Comparison of ENCODE assay signal across 5 worm cellular contexts in the genomic region with DNA sequence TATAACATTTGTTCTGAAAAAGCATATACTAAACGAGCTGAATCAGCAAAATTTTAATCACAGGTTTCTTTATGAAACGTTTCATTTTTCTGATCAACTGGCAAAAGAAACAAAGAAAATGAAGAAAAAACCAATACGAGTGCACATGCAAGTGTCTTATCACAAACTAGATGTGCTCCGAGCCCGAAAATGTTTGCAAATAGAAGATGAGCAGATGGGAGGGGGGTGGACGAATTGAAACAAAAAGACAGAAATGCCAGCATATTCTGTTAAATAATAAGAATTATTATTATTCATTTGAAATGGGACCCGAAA.
TF ChIP-seq lines count a peak whose summit lies in the region.

No protein-coding gene starts in this region.

TF ChIP-seq in whole organism, L1 larva, 84 proteins besides CTCF, POLR2A, EP300 and RAD21:
- no peak for TF ChIP-seq skn-1 (tag; optimal IDR thresholded peaks at IDR 0.05; lab: Kevin White, UChicago)
- TF ChIP-seq lin-14 (GFP tag; optimal IDR thresholded peaks at IDR 0.05; lab: Kevin White, UChicago) = no peak
- no peak for TF ChIP-seq nhr-85 (tag; lab: Kevin White, UChicago)
- no peak for TF ChIP-seq egl-13 (tag; optimal IDR thresholded peaks at IDR 0.05; lab: Kevin White, UChicago)
- TF ChIP-seq Y116A8C.19 (tag; optimal IDR thresholded peaks at IDR 0.05; lab: Kevin White, UChicago; ENCODE audit: borderline replicate concordance) = no peak
- no peak for TF ChIP-seq lin-13 (GFP tag; optimal IDR thresholded peaks at IDR 0.05; lab: Kevin White, UChicago)
- no peak for TF ChIP-seq unc-130 (tag; optimal IDR thresholded peaks at IDR 0.05; lab: Kevin White, UChicago)
- TF ChIP-seq pag-3 (tag; optimal IDR thresholded peaks at IDR 0.05; lab: Kevin White, UChicago; ENCODE audit: borderline replicate concordance, insufficient read depth) = no peak
- no peak for TF ChIP-seq tlp-1 (tag; optimal IDR thresholded peaks at IDR 0.05; lab: Kevin White, UChicago)
- no peak for TF ChIP-seq blmp-1 (tag; optimal IDR thresholded peaks at IDR 0.05; lab: Kevin White, UChicago)
- no peak for TF ChIP-seq zag-1 (tag; optimal IDR thresholded peaks at IDR 0.05; lab: Kevin White, UChicago)
- TF ChIP-seq elt-3 (tag; optimal IDR thresholded peaks at IDR 0.05; lab: Kevin White, UChicago) = no peak
- TF ChIP-seq snpc-4 (tag; optimal IDR thresholded peaks at IDR 0.05; lab: Kevin White, UChicago) = no peak
- no peak for TF ChIP-seq ztf-4 (tag; optimal IDR thresholded peaks at IDR 0.05; lab: Kevin White, UChicago)
- no peak for TF ChIP-seq efl-1 (optimal IDR thresholded peaks at IDR 0.05; lab: Kevin White, UChicago)
- TF ChIP-seq efl-1 (GFP tag; optimal IDR thresholded peaks at IDR 0.05 in 1 of 2; lab: Kevin White, UChicago) = peak in 1 of 2 experiments; percentile 47
- peak; percentile 31 for TF ChIP-seq elt-2 (tag; optimal IDR thresholded peaks at IDR 0.05; lab: Kevin White, UChicago)

TF ChIP-seq in whole organism, L2 larva, 48 proteins besides CTCF, POLR2A, EP300 and RAD21:
- TF ChIP-seq elt-3 (tag; optimal IDR thresholded peaks at IDR 0.05; lab: Kevin White, UChicago) (no peak), nhr-23 (tag; optimal IDR thresholded peaks at IDR 0.05; lab: Kevin White, UChicago) (no peak), fos-1 (tag; optimal IDR thresholded peaks at IDR 0.05; lab: Kevin White, UChicago) (peak; percentile 79), nhr-237 (tag; optimal IDR thresholded peaks at IDR 0.05; lab: Kevin White, UChicago) (no peak), mdl-1 (tag; optimal IDR thresholded peaks at IDR 0.05; lab: Kevin White, UChicago) (no peak), sma-3 (GFP tag; optimal IDR thresholded peaks at IDR 0.05; lab: Kevin White, UChicago) (no peak), sem-4 (tag; optimal IDR thresholded peaks at IDR 0.05; lab: Kevin White, UChicago) (no peak)

TF ChIP-seq in whole organism, L3 larva, 47 proteins besides CTCF, POLR2A, EP300 and RAD21:
- TF ChIP-seq fos-1 (tag; optimal IDR thresholded peaks at IDR 0.05; lab: Kevin White, UChicago) = no peak
- no peak for TF ChIP-seq ceh-28 (tag; optimal IDR thresholded peaks at IDR 0.05; lab: Kevin White, UChicago)
- TF ChIP-seq sea-2 (GFP tag; optimal IDR thresholded peaks at IDR 0.05; lab: Kevin White, UChicago) = no peak
- TF ChIP-seq nfya-1 (tag; optimal IDR thresholded peaks at IDR 0.05; lab: Kevin White, UChicago; ENCODE audit: insufficient read depth) = no peak
- no peak for TF ChIP-seq nhr-237 (tag; optimal IDR thresholded peaks at IDR 0.05; lab: Kevin White, UChicago)
- TF ChIP-seq pqm-1 (tag; optimal IDR thresholded peaks at IDR 0.05; lab: Kevin White, UChicago) = peak; percentile 52
- no peak for TF ChIP-seq daf-12 (tag; optimal IDR thresholded peaks at IDR 0.05; lab: Kevin White, UChicago)
- no peak for TF ChIP-seq R02D3.7 (tag; optimal IDR thresholded peaks at IDR 0.05; lab: Kevin White, UChicago)
- TF ChIP-seq elt-2 (tag; optimal IDR thresholded peaks at IDR 0.05; lab: Kevin White, UChicago) = peak; percentile 67
- no peak for TF ChIP-seq lsy-12 (tag; optimal IDR thresholded peaks at IDR 0.05; lab: Kevin White, UChicago)
- no peak for TF ChIP-seq ztf-11 (tag; optimal IDR thresholded peaks at IDR 0.05; lab: Kevin White, UChicago)
- TF ChIP-seq ZK546.5 (tag; optimal IDR thresholded peaks at IDR 0.05; lab: Kevin White, UChicago) = no peak
- TF ChIP-seq aly-2 (tag; optimal IDR thresholded peaks at IDR 0.05; lab: Kevin White, UChicago) = no peak
- no peak for TF ChIP-seq nhr-43 (tag; optimal IDR thresholded peaks at IDR 0.05; lab: Kevin White, UChicago; ENCODE audit: poor library complexity, severe bottlenecking)
- no peak for TF ChIP-seq nhr-11 (tag; optimal IDR thresholded peaks at IDR 0.05; lab: Kevin White, UChicago)
- peak; percentile 23 for TF ChIP-seq pha-4 (tag; optimal IDR thresholded peaks at IDR 0.05; lab: Kevin White, UChicago)
- TF ChIP-seq nhr-12 (tag; optimal IDR thresholded peaks at IDR 0.05; lab: Kevin White, UChicago) = no peak
- TF ChIP-seq egl-27 (tag; optimal IDR thresholded peaks at IDR 0.05; lab: Kevin White, UChicago) = no peak
- no peak for TF ChIP-seq nhr-67 (tag; optimal IDR thresholded peaks at IDR 0.05; lab: Kevin White, UChicago)
- no peak for TF ChIP-seq fkh-10 (GFP tag; optimal IDR thresholded peaks at IDR 0.05; lab: Kevin White, UChicago)

TF ChIP-seq in whole organism, L4 larva, 104 proteins besides CTCF, POLR2A, EP300 and RAD21 (continues in another document):
- peak; percentile 50 for TF ChIP-seq dve-1 (tag; optimal IDR thresholded peaks at IDR 0.05; lab: Kevin White, UChicago; ENCODE audit: insufficient read depth)
- TF ChIP-seq ceh-20 (GFP tag; IDR thresholded peaks at IDR 0.05; lab: Robert Waterston, UW) = no peak
- no peak for TF ChIP-seq attf-4 (tag; optimal IDR thresholded peaks at IDR 0.05; lab: Kevin White, UChicago)
- TF ChIP-seq nhr-28 (tag; optimal IDR thresholded peaks at IDR 0.05; lab: Kevin White, UChicago) = peak; percentile 37
- peak; percentile 4 for TF ChIP-seq mep-1 (tag; optimal IDR thresholded peaks at IDR 0.05; lab: Kevin White, UChicago)
- TF ChIP-seq pqm-1 (tag; optimal IDR thresholded peaks at IDR 0.05; lab: Kevin White, UChicago) = peak; percentile 37
- TF ChIP-seq zag-1 (tag; optimal IDR thresholded peaks at IDR 0.05; lab: Kevin White, UChicago) = no peak
- no peak for TF ChIP-seq rbr-2 (tag; optimal IDR thresholded peaks at IDR 0.05; lab: Kevin White, UChicago)
- TF ChIP-seq ZK337.2 (GFP tag; IDR thresholded peaks at IDR 0.05; lab: Robert Waterston, UW) = no peak
- TF ChIP-seq ZK546.5 (tag; optimal IDR thresholded peaks at IDR 0.05; lab: Kevin White, UChicago) = no peak
- TF ChIP-seq nhr-77 (tag; optimal IDR thresholded peaks at IDR 0.05; lab: Kevin White, UChicago) = no peak
- TF ChIP-seq ceh-82 (tag; optimal IDR thresholded peaks at IDR 0.05; lab: Kevin White, UChicago) = no peak
- TF ChIP-seq lin-29 (GFP tag; IDR thresholded peaks at IDR 0.05; lab: Robert Waterston, UW) = no peak
- TF ChIP-seq nhr-11 (tag; optimal IDR thresholded peaks at IDR 0.05; lab: Kevin White, UChicago) = no peak
- no peak for TF ChIP-seq F49E8.2 (tag; optimal IDR thresholded peaks at IDR 0.05; lab: Kevin White, UChicago; ENCODE audit: borderline replicate concordance)
- no peak for TF ChIP-seq madf-9 (GFP tag; conservative IDR thresholded peaks at IDR 0.05; lab: Robert Waterston, UW)
- TF ChIP-seq lin-39 (tag; optimal IDR thresholded peaks at IDR 0.05; lab: Kevin White, UChicago) = no peak
- TF ChIP-seq mdt-29 (GFP tag; IDR thresholded peaks at IDR 0.05; lab: Robert Waterston, UW) = no peak
- peak; percentile 19 for TF ChIP-seq hlh-11 (tag; optimal IDR thresholded peaks at IDR 0.05; lab: Kevin White, UChicago)
- no peak for TF ChIP-seq tra-1 (GFP tag; IDR thresholded peaks at IDR 0.05; lab: Robert Waterston, UW)
- no peak for TF ChIP-seq nhr-25 (tag; optimal IDR thresholded peaks at IDR 0.05; lab: Kevin White, UChicago; ENCODE audit: borderline replicate concordance, insufficient read depth)
- TF ChIP-seq snpc-1.2 (GFP tag; IDR thresholded peaks at IDR 0.05; lab: Robert Waterston, UW) = no peak
- no peak for TF ChIP-seq fos-1 (tag; optimal IDR thresholded peaks at IDR 0.05; lab: Kevin White, UChicago)
- TF ChIP-seq mes-2 (tag; optimal IDR thresholded peaks at IDR 0.05; lab: Kevin White, UChicago; ENCODE audit: poor library complexity, severe bottlenecking) = no peak
- no peak for TF ChIP-seq Y48G9A.11 (GFP tag; IDR thresholded peaks at IDR 0.05; lab: Robert Waterston, UW)
- TF ChIP-seq daf-12 (tag; optimal IDR thresholded peaks at IDR 0.05; lab: Kevin White, UChicago) = no peak

TF ChIP-seq in whole organism, young adult, 124 proteins besides CTCF, POLR2A, EP300 and RAD21:
- TF ChIP-seq nhr-80 (tag; optimal IDR thresholded peaks at IDR 0.05; lab: Kevin White, UChicago) (peak; percentile 31), mes-4 (tag; optimal IDR thresholded peaks at IDR 0.05; lab: Kevin White, UChicago) (no peak)
